Fruit fly (Drosophila melanogaster) whole organism, adult: Measurements from ENCODE around the gene Cyp4ae1.

Experiments
- CG11617 ChIP-seq: fragments of 200-800 bp; sonication (Bioruptor generic); optimal IDR thresholded peaks from 2 replicates; lab custom pipeline; 2017; ENCODE audit warnings: mild to moderate bottlenecking, missing biosample characterization, missing genetic modification reagents, missing genetic modification characterization
- CG12768 ChIP-seq: fragments of 200-800 bp; sonication (Bioruptor generic); optimal IDR thresholded peaks from 2 replicates; lab custom pipeline; 2017; ENCODE audit warnings: missing biosample characterization, missing genetic modification characterization, mild to moderate bottlenecking, moderate library complexity, missing genetic modification reagents
- CG14711 ChIP-seq: fragments of 200-800 bp; sonication (Bioruptor generic); optimal IDR thresholded peaks from 2 replicates; lab custom pipeline; 2018; ENCODE audit warnings: missing biosample characterization, mild to moderate bottlenecking, missing genetic modification characterization, moderate library complexity
- CG1620 ChIP-seq: fragments of 200-800 bp; sonication (Bioruptor generic); optimal IDR thresholded peaks from 2 replicates; lab custom pipeline; 2016; ENCODE audit warnings: missing biosample characterization, missing genetic modification characterization
- CG33017 ChIP-seq: fragments of 200-800 bp; sonication (Bioruptor generic); optimal IDR thresholded peaks from 2 replicates; lab custom pipeline; 2018; ENCODE audit warnings: missing biosample characterization, mild to moderate bottlenecking, missing genetic modification characterization, moderate library complexity
- CG5204 ChIP-seq: fragments of 200-800 bp; sonication (Bioruptor generic); optimal IDR thresholded peaks from 2 replicates; lab custom pipeline; 2016; ENCODE audit warnings: missing biosample characterization, missing genetic modification characterization
- CG7045 ChIP-seq: fragments of 200-800 bp; sonication (Bioruptor generic); optimal IDR thresholded peaks from 2 replicates; lab custom pipeline; 2017; ENCODE audit warnings: missing biosample characterization, mild to moderate bottlenecking, missing genetic modification characterization
- CG7101 ChIP-seq: fragments of 200-800 bp; sonication (Bioruptor generic); optimal IDR thresholded peaks from 2 replicates; lab custom pipeline; 2018; ENCODE audit warnings: missing biosample characterization, mild to moderate bottlenecking, missing genetic modification characterization, moderate library complexity
- Clk ChIP-seq: fragments of 200-800 bp; sonication (Bioruptor generic); optimal IDR thresholded peaks from 2 replicates; lab custom pipeline; 2017; ENCODE audit warnings: missing biosample characterization, missing genetic modification characterization
- Crg-1 ChIP-seq: fragments of 200-800 bp; sonication (Bioruptor generic); optimal IDR thresholded peaks from 2 replicates; lab custom pipeline; 2016; ENCODE audit warnings: missing biosample characterization, missing genetic modification characterization
- Hr96 ChIP-seq: fragments of 200-800 bp; sonication (Bioruptor generic); optimal IDR thresholded peaks from 2 replicates; lab custom pipeline; 2016; ENCODE audit warnings: missing biosample characterization, missing genetic modification characterization
- Mnt ChIP-seq: fragments of 200-800 bp; sonication (Bioruptor generic); optimal IDR thresholded peaks from 2 replicates; lab custom pipeline; 2016; ENCODE audit warnings: missing biosample characterization, mild to moderate bottlenecking, missing genetic modification characterization
- bab1 ChIP-seq: fragments of 200-800 bp; sonication (Bioruptor generic); optimal IDR thresholded peaks from 3 replicates; lab custom pipeline; 2019; ENCODE audit warnings: missing biosample characterization, mild to moderate bottlenecking, missing genetic modification characterization, moderate library complexity
- cic ChIP-seq: fragments of 200-800 bp; sonication (Bioruptor generic); optimal IDR thresholded peaks from 2 replicates; lab custom pipeline; 2017; ENCODE audit warnings: missing biosample characterization, mild to moderate bottlenecking, missing genetic modification characterization, moderate library complexity
- cnc ChIP-seq, 2 experiments: fragments of >200 bp; optimal IDR thresholded peaks; 2 replicates each; lab custom pipeline; 2017
- kay ChIP-seq: fragments of 200-800 bp; sonication (Bioruptor generic); peaks from one replicate; lab custom pipeline; 2016; ENCODE audit warnings: missing biosample characterization, missing genetic modification characterization, borderline replicate concordance
- ovo ChIP-seq: fragments of 200-800 bp; sonication (Bioruptor generic); optimal IDR thresholded peaks from 2 replicates; lab custom pipeline; 2016; ENCODE audit warnings: missing biosample characterization, missing genetic modification characterization
- pad ChIP-seq: fragments of 200-800 bp; sonication (Bioruptor generic); optimal IDR thresholded peaks from 3 replicates; lab custom pipeline; 2017; ENCODE audit warnings: missing biosample characterization, missing genetic modification characterization, mild to moderate bottlenecking, moderate library complexity, missing genetic modification reagents
- tj ChIP-seq: fragments of 200-800 bp; sonication (Bioruptor generic); optimal IDR thresholded peaks from 3 replicates; lab custom pipeline; 2017; ENCODE audit warnings: missing biosample characterization, mild to moderate bottlenecking, missing genetic modification characterization, moderate library complexity
- toe ChIP-seq: fragments of 200-800 bp; sonication (Bioruptor generic); optimal IDR thresholded peaks from 2 replicates; lab custom pipeline; 2016; ENCODE audit warnings: missing biosample characterization, missing genetic modification characterization

The Cyp4ae1 gene

dm6 chrX:2170424-2170823, 8.4 kb upstream of the Cyp4ae1 start:
- no peak for TF ChIP-seq CG7045 (GFP tag; lab: Kevin White, UChicago)
- TF ChIP-seq cnc (optimal IDR thresholded peaks at IDR 0.05; lab: Kevin White, UChicago): no peak
- TF ChIP-seq cic (GFP tag; lab: Kevin White, UChicago): no peak

- TF ChIP-seq CG5204 (GFP tag; lab: Kevin White, UChicago) (no peak), CG14711 (tag; lab: Kevin White, UChicago) (peak; percentile 0), Mnt (peak; percentile 49), CG11617 (GFP tag; lab: Kevin White, UChicago) (peak; percentile 19), bab1 (GFP tag; lab: Kevin White, UChicago) (peak; percentile 58), Clk (GFP tag; lab: Kevin White, UChicago) (no peak), Crg-1 (no peak), CG7101 (tag; lab: Kevin White, UChicago) (peak; percentile 13), CG33017 (tag; lab: Kevin White, UChicago) (no peak)
Measured at dm6 chrX:2172420-2172827, 6.4 kb upstream of the Cyp4ae1 start, which contains the start of gene ND-B14.5A. Gene ND-B14.5A (plus strand): TSS chrX:2172526.

dm6 chrX:2175265-2175795, 3.5 kb upstream of the Cyp4ae1 start, which contains the start of gene Cyp4d14:
Gene Cyp4d14 (minus strand): TSS chrX:2175315.
- TF ChIP-seq cnc (optimal IDR thresholded peaks at IDR 0.05; lab: Kevin White, UChicago) (peak in 1 of 2 experiments; percentile 27), CG1620 (no peak)

- TF ChIP-seq Mnt (no peak), tj (GFP tag; lab: Kevin White, UChicago) (peak; percentile 24), cnc (optimal IDR thresholded peaks at IDR 0.05; lab: Kevin White, UChicago) (peak; percentile 75 to 93), bab1 (GFP tag; lab: Kevin White, UChicago) (no peak)
Measured at dm6 chrX:2175956-2176469, 2.8 kb upstream of the Cyp4ae1 start, which contains the start of gene Cyp4d2. Gene Cyp4d2 (plus strand): TSS chrX:2176006.

- TF ChIP-seq tj (GFP tag; lab: Kevin White, UChicago): peak; percentile 31
- peak; percentile 41 for TF ChIP-seq CG11617 (GFP tag; lab: Kevin White, UChicago)
- peak; percentile 33 for TF ChIP-seq Mnt
- TF ChIP-seq CG7045 (GFP tag; lab: Kevin White, UChicago): no peak
- TF ChIP-seq ovo (GFP tag; lab: Kevin White, UChicago): no peak
- peak; percentile 6 for TF ChIP-seq bab1 (GFP tag; lab: Kevin White, UChicago)
- peak; percentile 14 for TF ChIP-seq cic (GFP tag; lab: Kevin White, UChicago)
Measured at dm6 chrX:2180750-2181261, 2.0 kb downstream of the Cyp4ae1 start, which contains the start of gene pn. Gene pn (plus strand): TSS chrX:2181211.

dm6 chrX:2184563-2184962, 5.8 kb downstream of the Cyp4ae1 start, which contains the start of the genes Nmd3 and CG17776:
Gene Nmd3 (minus strand): TSS chrX:2184668.
Gene CG17776 (plus strand): TSS chrX:2184725.
- no peak for TF ChIP-seq cnc (optimal IDR thresholded peaks at IDR 0.05; lab: Kevin White, UChicago)
- TF ChIP-seq bab1 (GFP tag; lab: Kevin White, UChicago): peak; percentile 45
- TF ChIP-seq cic (GFP tag; lab: Kevin White, UChicago): peak; percentile 13
- peak; percentile 24 for TF ChIP-seq CG7101 (tag; lab: Kevin White, UChicago)
- no peak for TF ChIP-seq CG12768 (GFP tag; lab: Kevin White, UChicago)
- peak; percentile 99 for TF ChIP-seq Mnt
- no peak for TF ChIP-seq pad (GFP tag; lab: Kevin White, UChicago)
- no peak for TF ChIP-seq CG5204 (GFP tag; lab: Kevin White, UChicago)
- TF ChIP-seq tj (GFP tag; lab: Kevin White, UChicago): peak; percentile 10
- no peak for TF ChIP-seq CG14711 (tag; lab: Kevin White, UChicago)
- TF ChIP-seq CG1620: no peak
- peak; percentile 5 for TF ChIP-seq CG11617 (GFP tag; lab: Kevin White, UChicago)

- no peak for TF ChIP-seq bab1 (GFP tag; lab: Kevin White, UChicago)
- TF ChIP-seq CG1620: no peak
- no peak for TF ChIP-seq CG33017 (tag; lab: Kevin White, UChicago)
- no peak for TF ChIP-seq toe
- no peak for TF ChIP-seq Mnt
- no peak for TF ChIP-seq kay
- TF ChIP-seq pad (GFP tag; lab: Kevin White, UChicago): no peak
- no peak for TF ChIP-seq CG14711 (tag; lab: Kevin White, UChicago)
- no peak for TF ChIP-seq cnc (optimal IDR thresholded peaks at IDR 0.05; lab: Kevin White, UChicago)
- no peak for TF ChIP-seq Crg-1
- TF ChIP-seq Hr96 (GFP tag; lab: Kevin White, UChicago): no peak
- TF ChIP-seq ovo (GFP tag; lab: Kevin White, UChicago): no peak
- no peak for TF ChIP-seq CG12768 (GFP tag; lab: Kevin White, UChicago)
Measured at dm6 chrX:2186555-2186954, 7.7 kb downstream of the Cyp4ae1 start, which contains the start of gene CG17777. Gene CG17777 (plus strand): TSS chrX:2186855.
